Fruit fly (Drosophila melanogaster) whole organism: Measurements from ENCODE around the gene cort.

Source experiments
- CG8478 ChIP-seq: fragments of >200 bp; optimal IDR thresholded peaks from 2 replicates; lab custom pipeline; 2018; ENCODE audit warnings: inconsistent platforms
- Dll ChIP-seq: fragments of >200 bp; optimal IDR thresholded peaks from 2 replicates; lab custom pipeline; 2017
- EcR ChIP-seq, 2 experiments: fragments of >200 bp; optimal IDR thresholded peaks; 2 replicates each; lab custom pipeline; 2017; ENCODE audit warnings: missing biosample characterization in 2 of 2, missing genetic modification characterization in 2 of 2, missing genetic modification reagents in 2 of 2
- pan ChIP-seq: fragments of >200 bp; optimal IDR thresholded peaks from 2 replicates; lab custom pipeline; 2017
- psq ChIP-seq: fragments of >200 bp; optimal IDR thresholded peaks from 2 replicates; lab custom pipeline; 2017
- usp ChIP-seq: fragments of >200 bp; optimal IDR thresholded peaks from 2 replicates; lab custom pipeline; 2017; ENCODE audit warnings: missing biosample characterization, missing genetic modification characterization, mixed read lengths

- TF ChIP-seq Dll (no peak), CG8478 (lab: Kevin White, UChicago) (no peak), pan (lab: Kevin White, UChicago) (no peak), EcR (GFP tag; optimal IDR thresholded peaks at IDR 0.05; lab: Kevin White, UChicago) (no peak), usp (GFP tag; lab: Kevin White, UChicago) (no peak), psq (lab: Kevin White, UChicago) (no peak)
Measured at dm6 chr2L:6656264-6656676, 20.2 kb downstream of the cort start, which contains the start of gene CG31633.
